Fruit fly (Drosophila melanogaster) whole organism, embryonic: ENCODE measurements around the gene CG43354.

Source experiments
- ATbp ChIP-seq: fragments of 200-800 bp; sonication (Bioruptor generic); optimal IDR thresholded peaks from 2 replicates; lab custom pipeline; 2017; ENCODE audit warnings: missing biosample characterization, mild to moderate bottlenecking, missing genetic modification characterization, missing genetic modification reagents
- Blimp-1 ChIP-seq: fragments of 200-800 bp; sonication (Bioruptor generic); optimal IDR thresholded peaks from 3 replicates; lab custom pipeline; 2018; ENCODE audit warnings: missing biosample characterization, missing genetic modification characterization, mild to moderate bottlenecking, moderate library complexity, missing genetic modification reagents
- CG11723 ChIP-seq: fragments of 200-800 bp; sonication (Bioruptor generic); optimal IDR thresholded peaks from 2 replicates; lab custom pipeline; 2017; ENCODE audit warnings: missing biosample characterization, mild to moderate bottlenecking, missing genetic modification characterization
- CG13287 ChIP-seq: fragments of 200-800 bp; sonication (Bioruptor generic); IDR thresholded peaks from 2 replicates; pipeline ENCODE4 v1.3.6; 2022; ENCODE audit warnings: missing biosample characterization, missing genetic modification characterization; ENCODE audit not compliant: partially characterized antibody
- CG13296 ChIP-seq: fragments of 200-800 bp; sonication (Bioruptor generic); optimal IDR thresholded peaks from 3 replicates; lab custom pipeline; 2018; ENCODE audit warnings: missing biosample characterization, mild to moderate bottlenecking, missing genetic modification characterization
- CG13424 ChIP-seq: fragments of 200-800 bp; sonication (Bioruptor generic); optimal IDR thresholded peaks from 2 replicates; lab custom pipeline; 2019; ENCODE audit warnings: missing biosample characterization, mild to moderate bottlenecking, missing genetic modification characterization, moderate library complexity
- CG14860 ChIP-seq: fragments of 200-800 bp; sonication (Bioruptor generic); IDR thresholded peaks from 3 replicates; pipeline ENCODE4 v1.3.6; 2022; ENCODE audit warnings: missing biosample characterization, missing genetic modification characterization; ENCODE audit not compliant: partially characterized antibody
- CG1529 ChIP-seq: fragments of 200-800 bp; sonication (Bioruptor generic); optimal IDR thresholded peaks from 3 replicates; lab custom pipeline; 2018; ENCODE audit warnings: missing biosample characterization, missing genetic modification characterization
- CG15601 ChIP-seq: fragments of 200-800 bp; sonication (Bioruptor generic); optimal IDR thresholded peaks from 3 replicates; lab custom pipeline; 2019; ENCODE audit warnings: missing biosample characterization, mild to moderate bottlenecking, missing genetic modification characterization, moderate library complexity
- CG1602 ChIP-seq: fragments of 200-800 bp; sonication (Bioruptor generic); optimal IDR thresholded peaks from 3 replicates; lab custom pipeline; 2016; ENCODE audit warnings: missing biosample characterization, missing genetic modification characterization
- CG1647 ChIP-seq: fragments of 200-800 bp; sonication (Bioruptor generic); optimal IDR thresholded peaks from 3 replicates; lab custom pipeline; 2016; ENCODE audit warnings: missing biosample characterization, missing genetic modification characterization
- CG17359 ChIP-seq: fragments of 200-800 bp; sonication (Bioruptor generic); optimal IDR thresholded peaks from 3 replicates; lab custom pipeline; 2018; ENCODE audit warnings: missing biosample characterization, mild to moderate bottlenecking, missing genetic modification characterization, moderate library complexity
- CG17568 ChIP-seq: fragments of 200-800 bp; sonication (Bioruptor generic); optimal IDR thresholded peaks from 2 replicates; lab custom pipeline; 2018; ENCODE audit warnings: missing biosample characterization, mild to moderate bottlenecking, missing genetic modification characterization, moderate library complexity
- CG18476 ChIP-seq: fragments of 200-800 bp; sonication (Bioruptor generic); optimal IDR thresholded peaks from 2 replicates; lab custom pipeline; 2016; ENCODE audit warnings: missing biosample characterization, mild to moderate bottlenecking, missing genetic modification characterization
- CG2120 ChIP-seq: fragments of 200-800 bp; sonication (Bioruptor generic); optimal IDR thresholded peaks from 3 replicates; lab custom pipeline; 2016; ENCODE audit warnings: missing biosample characterization, missing genetic modification characterization
- CG2712 ChIP-seq: fragments of 200-800 bp; optimal IDR thresholded peaks from 3 replicates; lab custom pipeline; 2019; ENCODE audit warnings: missing biosample characterization, mild to moderate bottlenecking, missing genetic modification characterization, moderate library complexity
- CG3065 ChIP-seq: fragments of 200-800 bp; sonication (Bioruptor generic); optimal IDR thresholded peaks from 2 replicates; lab custom pipeline; 2016; ENCODE audit warnings: missing biosample characterization, missing genetic modification characterization
- CG31441 ChIP-seq: fragments of 200-800 bp; sonication (Bioruptor generic); IDR thresholded peaks from 2 replicates; pipeline ENCODE4 v1.3.6; 2022; ENCODE audit warnings: missing biosample characterization, missing genetic modification characterization
- CG42726 ChIP-seq: fragments of 200-800 bp; sonication (Bioruptor generic); IDR thresholded peaks from 2 replicates; pipeline ENCODE4 v1.3.6; 2022; ENCODE audit warnings: missing biosample characterization, missing genetic modification characterization; ENCODE audit not compliant: partially characterized antibody
- CG4328 ChIP-seq: fragments of 200-800 bp; sonication (Bioruptor generic); optimal IDR thresholded peaks from 3 replicates; lab custom pipeline; 2017; ENCODE audit warnings: missing biosample characterization, missing genetic modification reagents, missing genetic modification characterization
- CG7556 ChIP-seq: fragments of 200-800 bp; sonication (Bioruptor generic); optimal IDR thresholded peaks from 2 replicates; lab custom pipeline; 2017; ENCODE audit warnings: missing biosample characterization, mild to moderate bottlenecking, missing genetic modification characterization
- CG9215 ChIP-seq: fragments of 200-800 bp; sonication (Bioruptor generic); IDR thresholded peaks from 2 replicates; pipeline ENCODE4 v1.3.6; 2022; ENCODE audit warnings: missing biosample characterization, missing genetic modification characterization
- D19B ChIP-seq: fragments of 200-800 bp; sonication (Bioruptor generic); optimal IDR thresholded peaks from 2 replicates; lab custom pipeline; 2017; ENCODE audit warnings: missing biosample characterization, mild to moderate bottlenecking, missing genetic modification characterization
- Dref ChIP-seq: fragments of 200-800 bp; sonication (Bioruptor generic); IDR thresholded peaks from 2 replicates; pipeline ENCODE4 v1.3.6; 2022; ENCODE audit warnings: missing biosample characterization, missing genetic modification characterization
- Gug ChIP-seq: fragments of 200-800 bp; sonication (Bioruptor generic); IDR thresholded peaks from 4 replicates; pipeline ENCODE4 v1.3.6; 2022; ENCODE audit warnings: missing biosample characterization, missing genetic modification characterization
- HmgD ChIP-seq: fragments of 200-800 bp; sonication (Bioruptor generic); optimal IDR thresholded peaks from 3 replicates; lab custom pipeline; 2016; ENCODE audit warnings: missing biosample characterization, missing genetic modification characterization
- Jarid2 ChIP-seq: fragments of 200-800 bp; sonication (Bioruptor generic); optimal IDR thresholded peaks from 3 replicates; lab custom pipeline; 2017; ENCODE audit warnings: mild to moderate bottlenecking, missing biosample characterization, missing genetic modification reagents, missing genetic modification characterization
- Lim3 ChIP-seq: fragments of 200-800 bp; sonication (Bioruptor generic); IDR thresholded peaks from 2 replicates; pipeline ENCODE4 v1.3.6; 2022; ENCODE audit warnings: missing biosample characterization, missing genetic modification characterization
- NC2α ChIP-seq: fragments of 200-800 bp; sonication (Bioruptor generic); optimal IDR thresholded peaks from 2 replicates; lab custom pipeline; 2016; ENCODE audit warnings: missing biosample characterization, missing genetic modification characterization
- NK7.1 ChIP-seq: fragments of 200-800 bp; sonication (Bioruptor generic); optimal IDR thresholded peaks from 3 replicates; lab custom pipeline; 2016; ENCODE audit warnings: missing biosample characterization, missing genetic modification characterization
- Poxn ChIP-seq: fragments of 200-800 bp; sonication (Bioruptor generic); IDR thresholded peaks from 2 replicates; pipeline ENCODE4 v1.3.6; 2022; ENCODE audit warnings: missing biosample characterization, missing genetic modification characterization
- Sox102F ChIP-seq: fragments of 200-800 bp; sonication (Bioruptor generic); optimal IDR thresholded peaks from 2 replicates; lab custom pipeline; 2018; ENCODE audit warnings: missing biosample characterization, mild to moderate bottlenecking, missing genetic modification characterization, moderate library complexity
- Stat92E ChIP-seq, 3 experiments: fragments of >200 bp in 2 of 3; fragments of 200-800 bp in 1 of 3; sonication (Bioruptor generic) in 1 of 3; optimal IDR thresholded peaks; 2 replicates each; lab custom pipeline; 2017 to 2019; ENCODE audit warnings: missing biosample characterization in 3 of 3, missing genetic modification characterization in 3 of 3, mild to moderate bottlenecking in 1 of 3, moderate library complexity in 1 of 3
- Xrp1 ChIP-seq: fragments of 200-800 bp; sonication (Bioruptor generic); IDR thresholded peaks from 2 replicates; pipeline ENCODE4 v1.3.6; 2022; ENCODE audit warnings: missing biosample characterization, missing genetic modification characterization
- cad ChIP-seq: fragments of >200 bp; optimal IDR thresholded peaks from 2 replicates; lab custom pipeline; 2017; ENCODE audit warnings: missing biosample characterization, missing genetic modification characterization
- ci ChIP-seq: fragments of 200-800 bp; sonication (Bioruptor generic); IDR thresholded peaks from 3 replicates; pipeline ENCODE4 v1.3.6; 2022; ENCODE audit warnings: missing biosample characterization, missing genetic modification characterization
- dmrt11E ChIP-seq: fragments of 200-800 bp; sonication (Bioruptor generic); optimal IDR thresholded peaks from 3 replicates; lab custom pipeline; 2018; ENCODE audit warnings: missing biosample characterization, mild to moderate bottlenecking, missing genetic modification characterization, moderate library complexity
- dpn ChIP-seq, 2 experiments: fragments of 200-800 bp; sonication (Bioruptor generic); optimal IDR thresholded peaks; 3 replicates each; lab custom pipeline; 2016; ENCODE audit warnings: missing biosample characterization in 2 of 2, missing genetic modification characterization in 2 of 2
- fd102C ChIP-seq: fragments of 200-800 bp; sonication (Bioruptor generic); optimal IDR thresholded peaks from 2 replicates; lab custom pipeline; 2018; ENCODE audit warnings: missing biosample characterization, mild to moderate bottlenecking, missing genetic modification characterization, moderate library complexity
- gsb-n ChIP-seq: fragments of 200-800 bp; sonication (Bioruptor generic); optimal IDR thresholded peaks from 3 replicates; lab custom pipeline; 2018; ENCODE audit warnings: missing biosample characterization, mild to moderate bottlenecking, missing genetic modification characterization
- nerfin-1 ChIP-seq: fragments of 200-800 bp; sonication (Bioruptor generic); optimal IDR thresholded peaks from 3 replicates; lab custom pipeline; 2019; ENCODE audit warnings: missing biosample characterization, mild to moderate bottlenecking, missing genetic modification characterization, moderate library complexity
- nom ChIP-seq: fragments of 200-800 bp; sonication (Bioruptor generic); optimal IDR thresholded peaks from 2 replicates; lab custom pipeline; 2017; ENCODE audit warnings: missing biosample characterization, missing genetic modification characterization, mild to moderate bottlenecking, moderate library complexity, missing genetic modification reagents
- pros ChIP-seq: fragments of 200-800 bp; sonication (Bioruptor generic); optimal IDR thresholded peaks from 3 replicates; lab custom pipeline; 2019; ENCODE audit warnings: missing biosample characterization, mild to moderate bottlenecking, missing genetic modification characterization, moderate library complexity
- pum ChIP-seq: fragments of 200-800 bp; sonication (Bioruptor generic); optimal IDR thresholded peaks from 2 replicates; lab custom pipeline; 2016; ENCODE audit warnings: missing biosample characterization, missing genetic modification characterization
- rib ChIP-seq: fragments of 200-800 bp; sonication (Bioruptor generic); IDR thresholded peaks from 2 replicates; pipeline ENCODE4 v1.3.6; 2022; ENCODE audit warnings: missing biosample characterization, missing genetic modification characterization
- run ChIP-seq: fragments of 200-800 bp; sonication (Bioruptor generic); optimal IDR thresholded peaks from 3 replicates; lab custom pipeline; 2018; ENCODE audit warnings: missing biosample characterization, mild to moderate bottlenecking, missing genetic modification characterization
- sens ChIP-seq: fragments of 200-800 bp; sonication (Bioruptor generic); peaks from one replicate; lab custom pipeline; 2016; ENCODE audit warnings: missing biosample characterization, missing genetic modification characterization
- sisA ChIP-seq: fragments of 200-800 bp; sonication (Bioruptor generic); IDR thresholded peaks from 2 replicates; pipeline ENCODE4 v1.3.6; 2022; ENCODE audit warnings: missing biosample characterization, missing genetic modification characterization
- ssp ChIP-seq: fragments of 200-800 bp; sonication (Bioruptor generic); IDR thresholded peaks from 2 replicates; pipeline ENCODE4 v1.3.6; 2022; ENCODE audit warnings: missing biosample characterization, missing genetic modification characterization
- ttk ChIP-seq: fragments of 200-800 bp; sonication (Bioruptor generic); IDR thresholded peaks from 2 replicates; pipeline ENCODE4 v2.1.2; 2022; ENCODE audit warnings: missing biosample characterization, missing genetic modification characterization

The CG43354 gene

dm6 chr2L:18335641-18336040, 26.4 kb upstream of the CG43354 start (continued):
- TF ChIP-seq nom (no peak), ssp (GFP tag; lab: Robert Waterston, UW) (no peak), run (tag; lab: Kevin White, UChicago) (no peak), Dref (GFP tag; lab: Robert Waterston, UW) (no peak), NK7.1 (GFP tag; lab: Kevin White, UChicago) (no peak), CG3065 (GFP tag; lab: Kevin White, UChicago) (no peak), CG7556 (GFP tag; lab: Kevin White, UChicago) (no peak), ci (peak; percentile 16; the same call in 1 of the 3 replicates), HmgD (no peak), Jarid2 (no peak), pum (GFP tag; lab: Kevin White, UChicago) (no peak), CG15601 (peak; percentile 9), Poxn (GFP tag; lab: Robert Waterston, UW) (no peak), ATbp (GFP tag; lab: Kevin White, UChicago) (peak; percentile 54), CG2120 (GFP tag; lab: Kevin White, UChicago) (no peak), sisA (GFP tag; lab: Robert Waterston, UW) (no peak), CG13287 (GFP tag; lab: Robert Waterston, UW) (no peak), CG1529 (GFP tag; lab: Kevin White, UChicago) (no peak), CG18476 (no peak)

- TF ChIP-seq Lim3 (GFP tag; lab: Robert Waterston, UW) (no peak), CG4328 (no peak), fd102C (GFP tag; lab: Kevin White, UChicago) (no peak), Blimp-1 (GFP tag; lab: Kevin White, UChicago) (no peak), CG2712 (tag; lab: Kevin White, UChicago) (peak; percentile 36), rib (GFP tag; lab: Robert Waterston, UW) (no peak), sens (GFP tag; lab: Kevin White, UChicago) (peak; percentile 51), CG11723 (no peak), gsb-n (tag; lab: Kevin White, UChicago) (no peak), CG9215 (GFP tag; lab: Robert Waterston, UW) (no peak), CG1602 (GFP tag; lab: Kevin White, UChicago) (no peak), CG31441 (GFP tag; lab: Robert Waterston, UW) (0 out of 2 replicates have a peak, but pooled peaks have one; percentile 15), CG13296 (GFP tag; lab: Kevin White, UChicago) (no peak), dmrt11E (tag; lab: Kevin White, UChicago) (peak; percentile 32), CG17359 (tag; lab: Kevin White, UChicago) (no peak), dpn (GFP tag; optimal IDR thresholded peaks at IDR 0.05; lab: Kevin White, UChicago) (no peak), CG13424 (tag; lab: Kevin White, UChicago) (no peak), D19B (no peak), Xrp1 (GFP tag; lab: Robert Waterston, UW) (peak; percentile 42; the same call in 1 of the 2 replicates), CG2120 (GFP tag; lab: Kevin White, UChicago) (no peak), NC2α (GFP tag; lab: Kevin White, UChicago) (no peak), nerfin-1 (tag; lab: Kevin White, UChicago) (no peak), sisA (GFP tag; lab: Robert Waterston, UW) (no peak), CG14860 (GFP tag; lab: Robert Waterston, UW) (no peak), Stat92E (GFP tag; optimal IDR thresholded peaks at IDR 0.05; lab: Kevin White, UChicago) (peak in 1 of 3 experiments; percentile 28), cad (GFP tag; lab: Kevin White, UChicago) (peak; percentile 77), ttk (GFP tag; lab: Robert Waterston, UW) (no peak), CG1647 (GFP tag; lab: Kevin White, UChicago) (no peak), CG42726 (no peak), CG17568 (GFP tag; lab: Kevin White, UChicago) (no peak), Gug (GFP tag; lab: Robert Waterston, UW) (no peak), pros (GFP tag; lab: Kevin White, UChicago) (peak; percentile 39), Sox102F (peak; percentile 3)
Measured at dm6 chr2L:18333831-18334437, 24.7 kb upstream of the CG43354 start.
